Worm (Caenorhabditis elegans): ENCODE data around the gene F26F12.3.
A peak's percentile ranks its signal among the peaks of the same experiment; 100 is the strongest.

The F26F12.3 gene

ce11 chrV:5805467-5805866, 40.1 kb downstream of the F26F12.3 start, which contains the start of gene ZC250.5:
Gene ZC250.5 (plus strand): TSS chrV:5805767.
- no peak for TF ChIP-seq snpc-4 (tag; optimal IDR thresholded peaks at IDR 0.05)
- TF ChIP-seq fkh-10 (GFP tag; optimal IDR thresholded peaks at IDR 0.05): no peak

DNA sequence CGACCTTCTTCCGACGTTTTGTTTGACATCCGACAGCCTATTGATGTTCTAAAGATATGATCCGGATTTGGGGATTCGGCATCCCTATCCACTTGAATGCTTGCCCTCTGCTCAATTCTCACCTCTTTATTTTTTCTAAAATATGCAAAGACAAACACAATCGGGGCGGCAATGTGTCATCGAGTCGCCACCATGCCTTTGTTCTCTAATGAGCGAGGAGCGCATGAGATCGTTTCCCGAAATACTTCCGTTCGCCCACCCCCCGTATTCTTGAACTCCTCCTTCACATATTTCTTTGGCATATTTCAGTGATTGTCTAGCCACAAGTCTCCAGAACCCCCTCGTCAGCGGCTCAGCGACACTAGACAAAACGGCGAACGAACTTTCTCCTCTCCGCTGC, 46.1 kb downstream of the F26F12.3 start, which contains the start of gene cyn-17:
TSS of gene cyn-17 (plus strand) at position 301 of the 400 bp plus-strand sequence.
- TF ChIP-seq mxl-3 (GFP tag; optimal IDR thresholded peaks at IDR 0.05): no peak
- no peak for TF ChIP-seq hlh-11 (tag; optimal IDR thresholded peaks at IDR 0.05)
- no peak for TF ChIP-seq mdt-29 (GFP tag; IDR thresholded peaks at IDR 0.05)
- TF ChIP-seq ceh-44 (GFP tag; IDR thresholded peaks at IDR 0.05): no peak
- no peak for TF ChIP-seq gei-8 (GFP tag; optimal IDR thresholded peaks at IDR 0.05)
- no peak for TF ChIP-seq rbr-2 (tag; optimal IDR thresholded peaks at IDR 0.05)
- TF ChIP-seq set-16 (GFP tag; IDR thresholded peaks at IDR 0.05): no peak; the same call in 1 of the 2 replicates
- TF ChIP-seq madf-5 (GFP tag; IDR thresholded peaks at IDR 0.05): no peak

- TF ChIP-seq zip-2 (tag; optimal IDR thresholded peaks at IDR 0.05) (no peak), aha-1 (tag) (peak; percentile 52)
These were observed 47.4 kb downstream of the F26F12.3 start, which contains the start of gene nstp-3 for ce11 chrV:5798132-5798531. Gene nstp-3 (minus strand): TSS chrV:5798232.

- TF ChIP-seq ceh-82 (tag; optimal IDR thresholded peaks at IDR 0.05): no peak
- no peak for TF ChIP-seq dmd-8 (GFP tag; IDR thresholded peaks at IDR 0.05)
- TF ChIP-seq saeg-2 (GFP tag; IDR thresholded peaks at IDR 0.05): no peak
- no peak for TF ChIP-seq ces-1 (GFP tag; optimal IDR thresholded peaks at IDR 0.05)
- TF ChIP-seq skn-1 (tag; optimal IDR thresholded peaks at IDR 0.05): no peak
- TF ChIP-seq tra-1 (GFP tag; IDR thresholded peaks at IDR 0.05): no peak
- no peak for TF ChIP-seq F37D6.2 (tag; optimal IDR thresholded peaks at IDR 0.05)
- no peak for TF ChIP-seq F26F4.8 (GFP tag; conservative IDR thresholded peaks at IDR 0.05)
- TF ChIP-seq ceh-62 (tag; optimal IDR thresholded peaks at IDR 0.05): no peak
- no peak for TF ChIP-seq mxl-2 (GFP tag; conservative IDR thresholded peaks at IDR 0.05)
- TF ChIP-seq lin-15B (tag; optimal IDR thresholded peaks at IDR 0.05): no peak
- no peak for TF ChIP-seq mes-2 (tag; optimal IDR thresholded peaks at IDR 0.05; ENCODE audit: poor library complexity, severe bottlenecking)
- no peak for TF ChIP-seq lim-7 (GFP tag; IDR thresholded peaks at IDR 0.05)
- TF ChIP-seq unc-39 (tag; optimal IDR thresholded peaks at IDR 0.05): no peak
- TF ChIP-seq Y75B8A.6 (GFP tag; IDR thresholded peaks at IDR 0.05): no peak
- TF ChIP-seq dmd-9 (GFP tag; IDR thresholded peaks at IDR 0.05): no peak
- TF ChIP-seq F10B5.3 (tag; optimal IDR thresholded peaks at IDR 0.05): no peak
- TF ChIP-seq arid-1 (GFP tag; conservative IDR thresholded peaks at IDR 0.05): no peak
These were observed 53.5 kb downstream of the F26F12.3 start, which contains the start of gene ZC250.2 for ce11 chrV:5792031-5792430. Gene ZC250.2 (plus strand): TSS chrV:5792331.

- TF ChIP-seq unc-39 (tag; optimal IDR thresholded peaks at IDR 0.05) (no peak), nhr-11 (tag; optimal IDR thresholded peaks at IDR 0.05) (peak; percentile 82), zip-11 (GFP tag; IDR thresholded peaks at IDR 0.05) (no peak), daf-16 (GFP tag; optimal IDR thresholded peaks at IDR 0.05) (no peak), daf-16 (tag; optimal IDR thresholded peaks at IDR 0.05) (peak; percentile 49), aha-1 (tag) (peak; percentile 96), ZK546.5 (tag; optimal IDR thresholded peaks at IDR 0.05) (no peak), mxl-2 (GFP tag; conservative IDR thresholded peaks at IDR 0.05) (0 out of 2 replicates have a peak, but pooled peaks have one; percentile 31), vab-7 (GFP tag; IDR thresholded peaks at IDR 0.05) (peak; percentile 44; the same call in 1 of the 2 replicates), pqm-1 (tag; optimal IDR thresholded peaks at IDR 0.05) (peak; percentile 16), nhr-41 (GFP tag; IDR thresholded peaks at IDR 0.05) (no peak), zip-2 (tag; optimal IDR thresholded peaks at IDR 0.05) (peak; percentile 14), pha-4 (GFP tag; IDR thresholded peaks at IDR 0.05) (peak; percentile 71), pha-4 (tag; optimal IDR thresholded peaks at IDR 0.05) (no peak), duxl-1 (tag; optimal IDR thresholded peaks at IDR 0.05; ENCODE audit: poor library complexity) (peak; percentile 37), ceh-32 (tag; optimal IDR thresholded peaks at IDR 0.05; ENCODE audit: poor library complexity) (no peak), lin-1 (GFP tag; IDR thresholded peaks at IDR 0.05) (0 out of 2 replicates have a peak, but pooled peaks have one; percentile 41), fos-1 (tag; optimal IDR thresholded peaks at IDR 0.05) (no peak), ztf-7 (tag; optimal IDR thresholded peaks at IDR 0.05) (peak; percentile 80)
These were observed 54.8 kb downstream of the F26F12.3 start, which contains the start of the genes nhr-142 and F44E7.9 for ce11 chrV:5790497-5791280. Gene nhr-142 (minus strand): TSS chrV:5790553. Gene F44E7.9 (plus strand): TSS chrV:5791230.

Measured in whole organism, L4 larva.